Fruit fly (Drosophila melanogaster): ENCODE data around the gene CG15530.

DNA sequence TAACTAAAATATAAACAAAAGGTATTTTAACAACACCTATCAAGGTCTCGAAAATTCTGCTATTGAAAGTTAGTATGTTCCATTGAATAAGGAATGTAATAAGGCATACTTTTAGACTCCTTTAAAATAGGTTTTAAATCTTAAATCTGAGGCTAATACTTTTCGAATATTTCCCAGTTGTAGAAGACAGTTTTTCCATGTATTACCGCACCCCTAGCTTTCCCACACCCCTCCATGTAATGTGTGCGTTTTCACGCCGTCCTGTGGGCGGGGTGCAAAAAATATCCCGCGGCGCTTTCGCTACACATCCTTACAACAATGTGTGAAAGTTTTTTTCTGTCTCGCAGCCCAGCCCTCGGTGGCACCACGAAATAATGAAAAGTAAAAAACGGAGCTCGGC lies 46.9 kb downstream of the CG15530 start:
- TF ChIP-seq tj (GFP tag; optimal IDR thresholded peaks at IDR 0.05) (no peak), kay (GFP tag; ENCODE audit: borderline replicate concordance) (no peak), Clk (GFP tag; optimal IDR thresholded peaks at IDR 0.05) (no peak), ovo (GFP tag; optimal IDR thresholded peaks at IDR 0.05) (no peak), CG7101 (tag; optimal IDR thresholded peaks at IDR 0.05) (no peak), CG1620 (GFP tag; optimal IDR thresholded peaks at IDR 0.05) (no peak)
